Fruit fly (Drosophila melanogaster): ENCODE data around the gene Sol1.

DNA sequence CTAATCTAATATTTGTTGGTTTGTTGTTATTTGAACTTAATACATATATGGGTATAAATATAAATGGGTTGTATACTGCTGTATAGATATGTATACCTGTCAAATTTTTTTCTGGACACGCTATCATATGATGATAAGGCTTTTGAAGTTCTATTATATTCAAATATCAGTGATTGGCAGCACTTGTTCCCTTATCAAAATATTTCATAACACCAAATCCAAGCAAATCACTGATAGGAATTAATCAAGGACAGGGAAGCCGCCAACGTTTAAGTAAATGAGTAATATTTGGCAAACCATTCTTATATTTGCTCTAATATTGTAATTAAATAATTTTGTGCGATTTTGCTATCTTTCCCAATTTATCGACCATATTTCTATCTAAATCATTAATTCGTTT is 6.8 kb upstream of the Sol1 start:
- TF ChIP-seq psq (optimal IDR thresholded peaks at IDR 0.05) = no peak
- TF ChIP-seq insv (optimal IDR thresholded peaks at IDR 0.05) = no peak
- TF ChIP-seq Myc (optimal IDR thresholded peaks at IDR 0.05) = no peak
- no peak for TF ChIP-seq ttk (optimal IDR thresholded peaks at IDR 0.05)
- TF ChIP-seq h (optimal IDR thresholded peaks at IDR 0.05) = no peak
- TF ChIP-seq Sin3A (optimal IDR thresholded peaks at IDR 0.05) = no peak

All from Kc167 (cell line).